Fruit fly (Drosophila melanogaster) whole organism, embryonic: ENCODE results near the gene Atg18b.

Experiments
- Atf6 ChIP-seq: fragments of 200-800 bp; sonication (Bioruptor generic); IDR thresholded peaks from 2 replicates; pipeline ENCODE4 v1.3.6; 2022; ENCODE audit warnings: missing biosample characterization, missing genetic modification characterization
- CG10366 ChIP-seq: fragments of 200-800 bp; sonication (Bioruptor generic); IDR thresholded peaks from 2 replicates; pipeline ENCODE4 v1.3.6; 2022; ENCODE audit warnings: missing biosample characterization, missing genetic modification characterization
- CG10959 ChIP-seq: fragments of 200-800 bp; sonication (Bioruptor generic); IDR thresholded peaks from 2 replicates; pipeline ENCODE4 v1.3.6; 2022; ENCODE audit warnings: missing biosample characterization, missing genetic modification characterization
- CG11247 ChIP-seq: fragments of 200-800 bp; sonication (Bioruptor generic); IDR thresholded peaks from 2 replicates; pipeline ENCODE4 v1.3.6; 2022; ENCODE audit warnings: missing biosample characterization, missing genetic modification characterization
- CG12942 ChIP-seq: fragments of 200-800 bp; sonication (Bioruptor generic); optimal IDR thresholded peaks from 3 replicates; lab custom pipeline; 2016; ENCODE audit warnings: missing biosample characterization, missing genetic modification characterization
- CG13894 ChIP-seq: fragments of 200-800 bp; sonication (Bioruptor generic); optimal IDR thresholded peaks from 3 replicates; lab custom pipeline; 2018; ENCODE audit warnings: missing biosample characterization, mild to moderate bottlenecking, missing genetic modification characterization, moderate library complexity
- CG14441 ChIP-seq: fragments of 200-800 bp; sonication (Bioruptor generic); IDR thresholded peaks from 2 replicates; pipeline ENCODE4 v1.3.6; 2022; ENCODE audit warnings: missing biosample characterization, missing genetic modification characterization
- CG15514 ChIP-seq: fragments of 200-800 bp; sonication (Bioruptor generic); optimal IDR thresholded peaks from 3 replicates; lab custom pipeline; 2017; ENCODE audit warnings: missing biosample characterization, missing genetic modification characterization, mild to moderate bottlenecking, moderate library complexity, missing genetic modification reagents
- CG17829 ChIP-seq: fragments of 200-800 bp; optimal IDR thresholded peaks from 2 replicates; lab custom pipeline; 2019; ENCODE audit warnings: missing biosample characterization, mild to moderate bottlenecking, missing genetic modification characterization, moderate library complexity
- CG1832 ChIP-seq: fragments of 200-800 bp; sonication (Bioruptor generic); optimal IDR thresholded peaks from 2 replicates; lab custom pipeline; 2017; ENCODE audit warnings: missing biosample characterization, mild to moderate bottlenecking, missing genetic modification characterization, inconsistent platforms
- CG2116 ChIP-seq: fragments of 200-800 bp; sonication (Bioruptor generic); optimal IDR thresholded peaks from 3 replicates; lab custom pipeline; 2018; ENCODE audit warnings: missing biosample characterization, mild to moderate bottlenecking, missing genetic modification characterization
- CG3281 ChIP-seq: fragments of 200-800 bp; sonication (Bioruptor generic); optimal IDR thresholded peaks from 3 replicates; lab custom pipeline; 2017; ENCODE audit warnings: missing biosample characterization, mild to moderate bottlenecking, missing genetic modification characterization
- CG7556 ChIP-seq: fragments of 200-800 bp; sonication (Bioruptor generic); optimal IDR thresholded peaks from 2 replicates; lab custom pipeline; 2017; ENCODE audit warnings: missing biosample characterization, mild to moderate bottlenecking, missing genetic modification characterization
- CG7839 ChIP-seq: fragments of 200-800 bp; sonication (Bioruptor generic); optimal IDR thresholded peaks from 3 replicates; lab custom pipeline; 2018; ENCODE audit warnings: missing biosample characterization, mild to moderate bottlenecking, missing genetic modification characterization, moderate library complexity
- CG8281 ChIP-seq: fragments of 200-800 bp; sonication (Bioruptor generic); optimal IDR thresholded peaks from 2 replicates; lab custom pipeline; 2018; ENCODE audit warnings: missing biosample characterization, mild to moderate bottlenecking, missing genetic modification characterization, moderate library complexity
- CG9817 ChIP-seq: fragments of 200-800 bp; sonication (Bioruptor generic); optimal IDR thresholded peaks from 2 replicates; lab custom pipeline; 2018; ENCODE audit warnings: missing biosample characterization, mild to moderate bottlenecking, missing genetic modification characterization, moderate library complexity
- E2f2 ChIP-seq: fragments of 200-800 bp; sonication (Bioruptor generic); IDR thresholded peaks from 2 replicates; pipeline ENCODE4 v1.3.6; 2022; ENCODE audit warnings: missing biosample characterization, missing genetic modification characterization
- Lhr ChIP-seq: fragments of 200-800 bp; sonication (Bioruptor generic); optimal IDR thresholded peaks from 3 replicates; lab custom pipeline; 2017; ENCODE audit warnings: mild to moderate bottlenecking, missing biosample characterization, missing genetic modification reagents, missing genetic modification characterization
- MBD-R2 ChIP-seq: fragments of 200-800 bp; sonication (Bioruptor generic); IDR thresholded peaks from 2 replicates; pipeline ENCODE4 v1.3.6; 2022; ENCODE audit warnings: missing biosample characterization, missing genetic modification characterization
- Meics ChIP-seq: fragments of 200-800 bp; sonication (Bioruptor generic); optimal IDR thresholded peaks from 2 replicates; lab custom pipeline; 2017; ENCODE audit warnings: missing biosample characterization, mild to moderate bottlenecking, missing genetic modification characterization
- NK7.1 ChIP-seq: fragments of 200-800 bp; sonication (Bioruptor generic); optimal IDR thresholded peaks from 3 replicates; lab custom pipeline; 2016; ENCODE audit warnings: missing biosample characterization, missing genetic modification characterization
- NfI ChIP-seq: fragments of 200-800 bp; sonication (Bioruptor generic); optimal IDR thresholded peaks from 3 replicates; lab custom pipeline; 2018; ENCODE audit warnings: missing biosample characterization, mild to moderate bottlenecking, missing genetic modification characterization, moderate library complexity
- Taf1 ChIP-seq: fragments of 200-800 bp; sonication (Bioruptor generic); IDR thresholded peaks from 2 replicates; pipeline ENCODE4 v1.3.6; 2022; ENCODE audit warnings: missing biosample characterization, missing genetic modification characterization
- Xrp1 ChIP-seq: fragments of 200-800 bp; sonication (Bioruptor generic); IDR thresholded peaks from 2 replicates; pipeline ENCODE4 v1.3.6; 2022; ENCODE audit warnings: missing biosample characterization, missing genetic modification characterization
- abd-A ChIP-seq: fragments of 200-800 bp; sonication (Bioruptor generic); optimal IDR thresholded peaks from 3 replicates; lab custom pipeline; 2019; ENCODE audit warnings: missing biosample characterization, mild to moderate bottlenecking, missing genetic modification characterization, moderate library complexity
- ara ChIP-seq: fragments of 200-800 bp; sonication (Bioruptor generic); IDR thresholded peaks from 2 replicates; pipeline ENCODE4 v1.3.6; 2022; ENCODE audit warnings: missing biosample characterization, missing genetic modification characterization
- az2 ChIP-seq: fragments of 200-800 bp; sonication (Bioruptor generic); optimal IDR thresholded peaks from 3 replicates; lab custom pipeline; 2016; ENCODE audit warnings: missing biosample characterization, missing genetic modification characterization
- cas ChIP-seq: fragments of 200-800 bp; sonication (Bioruptor generic); IDR thresholded peaks from 2 replicates; pipeline ENCODE4 v1.3.6; 2022; ENCODE audit warnings: missing biosample characterization, missing genetic modification characterization
- cato ChIP-seq: fragments of 200-800 bp; sonication (Bioruptor generic); optimal IDR thresholded peaks from 2 replicates; lab custom pipeline; 2016; ENCODE audit warnings: missing biosample characterization, missing genetic modification characterization, borderline replicate concordance
- fd102C ChIP-seq: fragments of 200-800 bp; sonication (Bioruptor generic); optimal IDR thresholded peaks from 2 replicates; lab custom pipeline; 2018; ENCODE audit warnings: missing biosample characterization, mild to moderate bottlenecking, missing genetic modification characterization, moderate library complexity
- gce ChIP-seq: fragments of 200-800 bp; sonication (Bioruptor generic); IDR thresholded peaks from 3 replicates; pipeline ENCODE4 v1.3.6; 2022; ENCODE audit warnings: missing biosample characterization, missing genetic modification characterization
- gcm ChIP-seq: fragments of 200-800 bp; sonication (Bioruptor generic); optimal IDR thresholded peaks from 2 replicates; lab custom pipeline; 2019; ENCODE audit warnings: missing biosample characterization, mild to moderate bottlenecking, missing genetic modification characterization, moderate library complexity
- ind ChIP-seq: fragments of 200-800 bp; sonication (Bioruptor generic); optimal IDR thresholded peaks from 3 replicates; lab custom pipeline; 2016; ENCODE audit warnings: missing biosample characterization, missing genetic modification characterization
- jumu ChIP-seq: fragments of 200-800 bp; sonication (Bioruptor generic); optimal IDR thresholded peaks from 3 replicates; lab custom pipeline; 2016; ENCODE audit warnings: missing biosample characterization, missing genetic modification characterization
- lola ChIP-seq, 3 experiments: fragments of >200 bp in 2 of 3; fragments of 200-800 bp in 1 of 3; sonication (Bioruptor generic) in 1 of 3; optimal IDR thresholded peaks; 2 replicates each; lab custom pipeline; 2017 to 2019; ENCODE audit warnings: missing biosample characterization in 3 of 3, missing genetic modification characterization in 3 of 3, mild to moderate bottlenecking in 1 of 3, moderate library complexity in 1 of 3
- mirr ChIP-seq: fragments of 200-800 bp; sonication (Bioruptor generic); optimal IDR thresholded peaks from 3 replicates; lab custom pipeline; 2018; ENCODE audit warnings: missing biosample characterization, mild to moderate bottlenecking, missing genetic modification characterization
- onecut ChIP-seq: fragments of 200-800 bp; sonication (Bioruptor generic); IDR thresholded peaks from 2 replicates; pipeline ENCODE4 v1.3.6; 2022; ENCODE audit warnings: missing biosample characterization, missing genetic modification characterization
- org-1 ChIP-seq: fragments of 200-800 bp; sonication (Bioruptor generic); optimal IDR thresholded peaks from 2 replicates; lab custom pipeline; 2017; ENCODE audit warnings: missing biosample characterization, missing genetic modification characterization
- pb ChIP-seq: fragments of 200-800 bp; sonication (Bioruptor generic); optimal IDR thresholded peaks from 3 replicates; lab custom pipeline; 2016; ENCODE audit warnings: missing biosample characterization, missing genetic modification characterization
- pzg ChIP-seq: fragments of 200-800 bp; sonication (Bioruptor generic); optimal IDR thresholded peaks from 3 replicates; lab custom pipeline; 2018; ENCODE audit warnings: missing biosample characterization, mild to moderate bottlenecking, missing genetic modification characterization, moderate library complexity
- repo ChIP-seq: fragments of 200-800 bp; sonication (Bioruptor generic); optimal IDR thresholded peaks from 2 replicates; lab custom pipeline; 2016; ENCODE audit warnings: missing biosample characterization, missing genetic modification characterization
- sc ChIP-seq, 3 experiments: fragments of >200 bp in 2 of 3; fragments of 200-800 bp in 1 of 3; sonication (Bioruptor generic) in 1 of 3; optimal IDR thresholded peaks; 2 replicates in 2 of 3; 3 replicates in 1 of 3; lab custom pipeline; 2017; ENCODE audit warnings: mild to moderate bottlenecking in 1 of 3, missing biosample characterization in 1 of 3, missing genetic modification characterization in 1 of 3, missing genetic modification reagents in 1 of 3
- slou ChIP-seq: fragments of 200-800 bp; sonication (Bioruptor generic); optimal IDR thresholded peaks from 3 replicates; lab custom pipeline; 2016; ENCODE audit warnings: missing biosample characterization, missing genetic modification characterization
- sqz ChIP-seq: fragments of 200-800 bp; sonication (Bioruptor generic); optimal IDR thresholded peaks from 3 replicates; lab custom pipeline; 2018; ENCODE audit warnings: missing biosample characterization, mild to moderate bottlenecking, missing genetic modification characterization
- stwl ChIP-seq: fragments of 200-800 bp; sonication (Bioruptor generic); optimal IDR thresholded peaks from 3 replicates; lab custom pipeline; 2018; ENCODE audit warnings: missing biosample characterization, mild to moderate bottlenecking, missing genetic modification characterization, moderate library complexity
- unc-4 ChIP-seq: fragments of 200-800 bp; sonication (Bioruptor generic); IDR thresholded peaks from 2 replicates; pipeline ENCODE4 v1.3.6; 2022; ENCODE audit warnings: missing biosample characterization, missing genetic modification characterization; ENCODE audit not compliant: partially characterized antibody
- unpg ChIP-seq: fragments of 200-800 bp; sonication (Bioruptor generic); optimal IDR thresholded peaks from 3 replicates; lab custom pipeline; 2018; ENCODE audit warnings: missing biosample characterization, mild to moderate bottlenecking, missing genetic modification characterization, moderate library complexity

Atg18b gene

DNA sequence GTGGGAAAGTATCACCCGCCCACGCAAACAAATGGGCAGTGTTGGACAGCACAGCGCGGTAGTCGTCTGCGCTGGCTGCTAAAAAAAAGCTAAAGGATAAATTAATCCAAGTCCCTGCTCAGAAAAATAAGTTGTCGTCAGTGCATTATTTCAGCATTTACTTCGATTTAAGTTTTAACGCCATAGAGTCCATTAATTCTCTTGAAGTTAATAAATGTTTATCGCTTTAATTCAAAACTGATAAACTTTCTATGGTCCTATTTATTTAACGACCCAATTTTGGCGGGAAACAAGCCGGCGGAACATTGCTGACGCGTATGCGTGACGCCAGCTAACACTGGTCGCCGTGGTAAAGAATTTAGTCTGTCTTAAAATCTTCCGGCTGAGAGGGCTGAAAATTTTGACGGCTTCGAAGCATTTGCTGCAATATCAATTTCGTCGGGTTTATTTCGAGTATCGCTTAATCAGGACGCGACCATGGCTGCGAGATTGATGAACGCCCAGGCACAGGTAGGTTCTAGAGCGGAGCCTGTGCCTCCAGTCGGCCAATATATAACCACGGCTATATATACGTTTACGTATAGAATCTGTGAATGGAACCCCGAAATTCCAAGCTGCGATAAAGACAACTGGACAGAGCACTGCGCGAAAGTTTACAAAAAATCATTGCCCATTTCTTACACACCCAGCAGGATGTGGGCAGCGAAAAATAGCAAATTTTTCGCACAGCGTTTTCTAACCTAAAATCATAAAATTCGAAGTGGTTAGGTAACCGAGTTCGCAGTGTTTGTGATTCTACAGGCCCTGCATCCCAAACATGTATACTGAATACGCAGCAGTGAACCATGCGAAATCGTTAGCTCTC is 51.8 kb downstream of the Atg18b start, which contains the start of the genes mAcon1, CG43345 and CG43346 (continued):
- TF ChIP-seq CG7556 (GFP tag; lab: Kevin White, UChicago) (peak; percentile 76), CG9817 (peak; percentile 79), cato (GFP tag; lab: Kevin White, UChicago) (peak; percentile 70), pzg (GFP tag; lab: Kevin White, UChicago) (peak; percentile 68), onecut (GFP tag; lab: Robert Waterston, UW) (no peak; the same call in none of the 2 replicates), unpg (GFP tag; lab: Kevin White, UChicago) (peak; percentile 64), org-1 (GFP tag; lab: Kevin White, UChicago) (peak; percentile 62), CG17829 (tag; lab: Kevin White, UChicago) (peak; percentile 66), Lhr (GFP tag; lab: Kevin White, UChicago) (peak; percentile 56), gce (GFP tag; lab: Robert Waterston, UW) (no peak), repo (GFP tag; lab: Kevin White, UChicago) (peak; percentile 69), mirr (peak; percentile 46), CG10959 (GFP tag; lab: Robert Waterston, UW) (peak; percentile 53; the same call in 1 of the 2 replicates), CG12942 (GFP tag; lab: Kevin White, UChicago) (peak; percentile 73), Meics (peak; percentile 83), CG8281 (peak; percentile 39), az2 (peak; percentile 76), CG2116 (GFP tag; lab: Kevin White, UChicago) (peak; percentile 60), CG7839 (tag; lab: Kevin White, UChicago) (no peak), CG3281 (peak; percentile 86), sqz (no peak), Atf6 (GFP tag; lab: Robert Waterston, UW) (peak; percentile 72), slou (GFP tag; lab: Kevin White, UChicago) (peak; percentile 70), sc (optimal IDR thresholded peaks at IDR 0.05; lab: Kevin White, UChicago) (no peak), sc (GFP tag; optimal IDR thresholded peaks at IDR 0.05; lab: Kevin White, UChicago) (peak; percentile 68), pb (GFP tag; lab: Kevin White, UChicago) (peak; percentile 83), gcm (GFP tag; lab: Kevin White, UChicago) (no peak), Xrp1 (peak; percentile 79), Taf1 (GFP tag; lab: Robert Waterston, UW) (no peak; the same call in 1 of the 2 replicates), stwl (tag; lab: Kevin White, UChicago) (peak; percentile 48), MBD-R2 (GFP tag; lab: Robert Waterston, UW) (peak; percentile 76), CG14441 (no peak; the same call in 1 of the 2 replicates), CG13894 (no peak), NfI (peak; percentile 86), jumu (GFP tag; lab: Kevin White, UChicago) (peak; percentile 92), NK7.1 (GFP tag; lab: Kevin White, UChicago) (peak; percentile 81), ind (GFP tag; lab: Kevin White, UChicago) (peak; percentile 83), CG10366 (GFP tag; lab: Robert Waterston, UW) (peak; percentile 53), unc-4 (GFP tag; lab: Robert Waterston, UW) (no peak), lola (GFP tag; optimal IDR thresholded peaks at IDR 0.05; lab: Kevin White, UChicago) (peak in 1 of 3 experiments; percentile 76), abd-A (tag; lab: Kevin White, UChicago) (no peak), ara (GFP tag; lab: Robert Waterston, UW) (no peak), fd102C (peak; percentile 5), CG1832 (GFP tag; lab: Kevin White, UChicago) (no peak), CG15514 (GFP tag; lab: Kevin White, UChicago) (peak; percentile 80), cas (GFP tag; lab: Robert Waterston, UW) (0 out of 2 replicates have a peak, but pooled peaks have one; percentile 6), CG11247 (GFP tag; lab: Robert Waterston, UW) (peak; percentile 46; the same call in 1 of the 2 replicates), E2f2 (GFP tag; lab: Robert Waterston, UW) (peak; percentile 82)
